Fruit fly (Drosophila melanogaster) whole organism, prepupa: ENCODE measurements around the gene aust.

Experiments used
- CG11294 ChIP-seq: fragments of 200-800 bp; sonication (Bioruptor generic); IDR thresholded peaks from 2 replicates; pipeline ENCODE4 v1.3.6; 2022; ENCODE audit warnings: missing biosample characterization, missing genetic modification characterization
- lz ChIP-seq: fragments of 200-800 bp; sonication (Bioruptor generic); optimal IDR thresholded peaks from 3 replicates; lab custom pipeline; 2016; ENCODE audit warnings: missing biosample characterization, missing genetic modification characterization

DNA sequence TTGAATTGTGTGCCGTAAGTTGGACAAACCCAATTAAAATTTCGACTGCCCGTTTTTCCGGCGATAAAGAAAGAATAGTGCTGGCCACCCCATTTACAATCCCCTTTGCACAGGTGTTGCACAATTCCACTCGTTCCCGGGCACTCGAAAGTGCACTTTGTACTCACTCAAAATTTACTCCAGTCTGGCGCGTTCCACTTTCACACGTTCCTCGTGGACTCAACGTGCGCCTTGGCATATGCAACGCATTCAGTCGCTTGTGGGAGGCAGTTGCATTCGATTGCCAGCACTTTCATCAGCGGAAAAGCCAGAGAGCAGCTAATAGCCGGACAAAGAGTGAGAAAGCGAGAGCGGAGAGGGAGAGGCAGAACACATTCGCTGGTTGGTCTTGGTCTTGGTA, 5.5 kb upstream of the aust start, which contains the start of gene Ggamma30A:
- TF ChIP-seq CG11294 = no peak
- no peak for TF ChIP-seq lz (GFP tag; lab: Kevin White, UChicago)
